Fruit fly (Drosophila melanogaster) whole organism, pupa: ENCODE results near the gene firl.

Source experiments
- CG17806 ChIP-seq: fragments of 200-800 bp; sonication (Bioruptor generic); optimal IDR thresholded peaks from 2 replicates; lab custom pipeline; 2018; ENCODE audit warnings: missing biosample characterization, mild to moderate bottlenecking, missing genetic modification characterization, moderate library complexity
- CG32121 ChIP-seq: fragments of 200-800 bp; sonication (Bioruptor generic); IDR thresholded peaks from 2 replicates; pipeline ENCODE4 v1.3.6; 2022; ENCODE audit warnings: missing biosample characterization, missing genetic modification characterization
- CG34367 ChIP-seq: fragments of 200-800 bp; sonication (Bioruptor generic); optimal IDR thresholded peaks from 2 replicates; lab custom pipeline; 2018; ENCODE audit warnings: missing biosample characterization, mild to moderate bottlenecking, missing genetic modification characterization
- D1 ChIP-seq: fragments of 200-800 bp; sonication (Bioruptor generic); optimal IDR thresholded peaks from 2 replicates; lab custom pipeline; 2018; ENCODE audit warnings: missing biosample characterization, mild to moderate bottlenecking, missing genetic modification characterization, moderate library complexity
- EcR ChIP-seq: fragments of 200-800 bp; sonication (Bioruptor generic); optimal IDR thresholded peaks from 3 replicates; lab custom pipeline; 2019; ENCODE audit warnings: missing biosample characterization, missing genetic modification characterization, mild to moderate bottlenecking, moderate library complexity, missing genetic modification reagents
- Pif1B ChIP-seq: fragments of 200-800 bp; sonication (Bioruptor generic); optimal IDR thresholded peaks from 3 replicates; lab custom pipeline; 2016; ENCODE audit warnings: missing biosample characterization, missing genetic modification characterization
- fd96Ca ChIP-seq: fragments of 200-800 bp; sonication (Bioruptor generic); IDR thresholded peaks from 3 replicates; pipeline ENCODE4 v1.3.6; 2022; ENCODE audit warnings: missing biosample characterization, missing genetic modification characterization
- gl ChIP-seq: fragments of 200-800 bp; sonication (Bioruptor generic); optimal IDR thresholded peaks from 2 replicates; lab custom pipeline; 2018; ENCODE audit warnings: missing biosample characterization, mild to moderate bottlenecking, missing genetic modification characterization
- rn ChIP-seq: fragments of 200-800 bp; sonication (Bioruptor generic); IDR thresholded peaks from 2 replicates; pipeline ENCODE4 v1.3.6; 2022; ENCODE audit warnings: missing biosample characterization, missing genetic modification characterization

dm6 chr2L:12066617-12067251 lies at the start of gene firl:
- TF ChIP-seq D1 (tag; lab: Kevin White, UChicago) (no peak), rn (GFP tag; lab: Robert Waterston, UW) (no peak), CG34367 (no peak), EcR (GFP tag; lab: Kevin White, UChicago) (peak; percentile 79), CG32121 (GFP tag; lab: Robert Waterston, UW) (no peak), Pif1B (GFP tag; lab: Kevin White, UChicago) (no peak), fd96Ca (GFP tag; lab: Robert Waterston, UW) (no peak), gl (no peak), CG17806 (tag; lab: Kevin White, UChicago) (no peak)
